Fruit fly (Drosophila melanogaster): ENCODE measurements around the gene Pli.

Gene Pli

dm6 chr3R:23889922-23890321, at the start of gene Pli (continued):
- TF ChIP-seq CG2129 (GFP tag; IDR thresholded peaks at IDR 0.05; ENCODE audit: partially characterized antibody) (no peak), CG17912 (GFP tag; optimal IDR thresholded peaks at IDR 0.05) (peak; percentile 30), vnd (GFP tag; IDR thresholded peaks at IDR 0.05; ENCODE audit: partially characterized antibody) (no peak), CG17328 (GFP tag; IDR thresholded peaks at IDR 0.05) (no peak), trh (GFP tag; optimal IDR thresholded peaks at IDR 0.05) (no peak), CG11504 (tag; optimal IDR thresholded peaks at IDR 0.05) (peak; percentile 39), CG14965 (GFP tag; optimal IDR thresholded peaks at IDR 0.05; ENCODE audit: borderline replicate concordance) (no peak), CG7987 (GFP tag; optimal IDR thresholded peaks at IDR 0.05) (peak; percentile 38), CG13424 (tag; optimal IDR thresholded peaks at IDR 0.05) (no peak), CG3726 (GFP tag; IDR thresholded peaks at IDR 0.05) (no peak), odd (GFP tag; optimal IDR thresholded peaks at IDR 0.05) (no peak), CG12219 (GFP tag; optimal IDR thresholded peaks at IDR 0.05) (no peak), CG17359 (tag; optimal IDR thresholded peaks at IDR 0.05) (peak; percentile 12), CG6791 (GFP tag; IDR thresholded peaks at IDR 0.05; ENCODE audit: partially characterized antibody) (no peak), zfh1 (GFP tag; IDR thresholded peaks at IDR 0.05) (no peak)

dm6 chr3R:23938564-23939122, 48.8 kb upstream of the Pli start:
- TF ChIP-seq CG16779 (GFP tag; IDR thresholded peaks at IDR 0.05), result no peak
- no peak for TF ChIP-seq so (GFP tag; IDR thresholded peaks at IDR 0.05)
- peak; percentile 77 for TF ChIP-seq CG34376 (GFP tag; optimal IDR thresholded peaks at IDR 0.05)
- TF ChIP-seq CG5180 (GFP tag; optimal IDR thresholded peaks at IDR 0.05), result peak; percentile 1
- no peak for TF ChIP-seq CG1233 (GFP tag; optimal IDR thresholded peaks at IDR 0.05)
- peak; percentile 39 for TF ChIP-seq cwo (GFP tag; optimal IDR thresholded peaks at IDR 0.05)
- no peak for TF ChIP-seq CG6683 (GFP tag; optimal IDR thresholded peaks at IDR 0.05)
- TF ChIP-seq CG2712 (tag; optimal IDR thresholded peaks at IDR 0.05), result no peak
- peak; percentile 28 for TF ChIP-seq CG17385 (GFP tag; optimal IDR thresholded peaks at IDR 0.05)
- TF ChIP-seq vnd (GFP tag; IDR thresholded peaks at IDR 0.05; ENCODE audit: partially characterized antibody), result no peak; the same call in 2 of the 3 replicates
- TF ChIP-seq sug (tag; optimal IDR thresholded peaks at IDR 0.05), result peak; percentile 62
- peak; percentile 40 for TF ChIP-seq CG12769 (tag; optimal IDR thresholded peaks at IDR 0.05)
- peak; percentile 13; the same call in 1 of the 2 replicates for TF ChIP-seq E2f2 (GFP tag; IDR thresholded peaks at IDR 0.05)
- TF ChIP-seq CG16815 (GFP tag; optimal IDR thresholded peaks at IDR 0.05), result no peak
- no peak for TF ChIP-seq Aef1 (GFP tag; IDR thresholded peaks at IDR 0.05)
- TF ChIP-seq Pdp1 (GFP tag; optimal IDR thresholded peaks at IDR 0.05), result peak in 1 of 2 experiments; percentile 93
- TF ChIP-seq chm (GFP tag; IDR thresholded peaks at IDR 0.05), result 0 out of 2 replicates have a peak, but pooled peaks have one; percentile 12
- TF ChIP-seq CG12071 (GFP tag; optimal IDR thresholded peaks at IDR 0.05), result peak; percentile 19
- TF ChIP-seq CG33213 (GFP tag; optimal IDR thresholded peaks at IDR 0.05), result no peak
- TF ChIP-seq cg (GFP tag; optimal IDR thresholded peaks at IDR 0.05), result no peak
- TF ChIP-seq Six4 (GFP tag; optimal IDR thresholded peaks at IDR 0.05), result no peak
- peak; percentile 42 for TF ChIP-seq mirr (GFP tag; optimal IDR thresholded peaks at IDR 0.05)
- TF ChIP-seq pros (GFP tag; optimal IDR thresholded peaks at IDR 0.05), result peak; percentile 52
- TF ChIP-seq GATAe (GFP tag; conservative IDR thresholded peaks at IDR 0.05), result peak; percentile 25; the same call in 1 of the 2 replicates
- no peak for TF ChIP-seq CG10366 (GFP tag; IDR thresholded peaks at IDR 0.05)
- TF ChIP-seq ab (GFP tag; optimal IDR thresholded peaks at IDR 0.05), result no peak
- peak; percentile 34 for TF ChIP-seq CG10543 (GFP tag; optimal IDR thresholded peaks at IDR 0.05)
- TF ChIP-seq Dek (tag; optimal IDR thresholded peaks at IDR 0.05), result no peak
- TF ChIP-seq CG10431 (GFP tag; optimal IDR thresholded peaks at IDR 0.05), result peak; percentile 9
- TF ChIP-seq CG13123 (GFP tag; optimal IDR thresholded peaks at IDR 0.05), result no peak
- TF ChIP-seq CG32767 (GFP tag; IDR thresholded peaks at IDR 0.05), result no peak
- TF ChIP-seq CG4424 (GFP tag; optimal IDR thresholded peaks at IDR 0.05), result no peak
- TF ChIP-seq CG31365 (tag; optimal IDR thresholded peaks at IDR 0.05), result no peak
- no peak for TF ChIP-seq wdn (GFP tag; IDR thresholded peaks at IDR 0.05)
- TF ChIP-seq sna (GFP tag; IDR thresholded peaks at IDR 0.05; ENCODE audit: partially characterized antibody), result no peak

Measured in whole organism, embryonic.